Worm (Caenorhabditis elegans) whole organism, midembryonic: ENCODE results near the gene srlf-15.

ENCODE experiments used
- T22C8.4 ChIP-seq: fragments of 200-800 bp; sonication (Bioruptor generic); IDR thresholded peaks from 2 replicates; pipeline ENCODE4 v1.3.6; 2022; ENCODE audit warnings: missing genetic modification characterization, missing compliant biosample characterization
- flt-1 ChIP-seq: fragments of 200-800 bp; sonication (Bioruptor generic); IDR thresholded peaks from 2 replicates; pipeline ENCODE4 v1.3.6; 2022; ENCODE audit warnings: missing genetic modification characterization, missing compliant biosample characterization
- klf-2 ChIP-seq: fragments of 200-800 bp; sonication (Bioruptor generic); conservative IDR thresholded peaks from 2 replicates; pipeline ENCODE4 v1.3.6; 2022; ENCODE audit warnings: missing genetic modification reagents, missing genetic modification characterization, missing compliant biosample characterization
- tab-1 ChIP-seq: fragments of 200-800 bp; sonication (Bioruptor generic); IDR thresholded peaks from 2 replicates; pipeline ENCODE4 v1.3.6; 2022; ENCODE audit warnings: missing genetic modification characterization, missing compliant biosample characterization
- ztf-23 ChIP-seq: fragments of 200-800 bp; sonication (Bioruptor generic); IDR thresholded peaks from 2 replicates; pipeline ENCODE4 v1.3.6; 2022; ENCODE audit warnings: missing genetic modification reagents, missing genetic modification characterization, missing compliant biosample characterization

ce11 chrII:11055223-11055622 is 19.3 kb downstream of the srlf-15 start, which contains the start of gene F45E10.2:
- TF ChIP-seq ztf-23 (GFP tag; lab: Robert Waterston, UW) = no peak
- 0 out of 2 replicates have a peak, but pooled peaks have one; percentile 13 for TF ChIP-seq T22C8.4 (GFP tag; lab: Robert Waterston, UW)
- no peak for TF ChIP-seq flt-1 (GFP tag; lab: Robert Waterston, UW)
- no peak for TF ChIP-seq klf-2
- TF ChIP-seq tab-1 (GFP tag; lab: Robert Waterston, UW) = no peak
